Fruit fly (Drosophila melanogaster) whole organism, embryonic: ENCODE results near the gene stumps.

ENCODE experiments used
- B-H2 ChIP-seq: fragments of 200-800 bp; sonication (Bioruptor generic); optimal IDR thresholded peaks from 2 replicates; lab custom pipeline; 2018; ENCODE audit warnings: missing biosample characterization, mild to moderate bottlenecking, missing genetic modification characterization
- Bdp1 ChIP-seq: fragments of 200-800 bp; sonication (Bioruptor generic); optimal IDR thresholded peaks from 3 replicates; lab custom pipeline; 2016; ENCODE audit warnings: missing biosample characterization, missing genetic modification characterization
- BtbVII ChIP-seq: fragments of 200-800 bp; sonication (Bioruptor generic); optimal IDR thresholded peaks from 3 replicates; lab custom pipeline; 2017; ENCODE audit warnings: missing biosample characterization, mild to moderate bottlenecking, missing genetic modification characterization
- CG10147 ChIP-seq: fragments of 200-800 bp; sonication (Bioruptor generic); optimal IDR thresholded peaks from 2 replicates; lab custom pipeline; 2019; ENCODE audit warnings: missing biosample characterization, mild to moderate bottlenecking, missing genetic modification characterization, moderate library complexity
- CG10267 ChIP-seq: fragments of 200-800 bp; sonication (Bioruptor generic); optimal IDR thresholded peaks from 2 replicates; lab custom pipeline; 2018; ENCODE audit warnings: missing biosample characterization, mild to moderate bottlenecking, missing genetic modification characterization, moderate library complexity
- CG11696 ChIP-seq: fragments of 200-800 bp; sonication (Bioruptor generic); IDR thresholded peaks from 2 replicates; pipeline ENCODE4 v1.3.6; 2022; ENCODE audit warnings: missing biosample characterization, missing genetic modification characterization
- CG12744 ChIP-seq: fragments of 200-800 bp; sonication (Bioruptor generic); optimal IDR thresholded peaks from 2 replicates; lab custom pipeline; 2016; ENCODE audit warnings: missing biosample characterization, missing genetic modification characterization
- CG1602 ChIP-seq: fragments of 200-800 bp; sonication (Bioruptor generic); optimal IDR thresholded peaks from 3 replicates; lab custom pipeline; 2016; ENCODE audit warnings: missing biosample characterization, missing genetic modification characterization
- CG16815 ChIP-seq: fragments of 200-800 bp; sonication (Bioruptor generic); optimal IDR thresholded peaks from 3 replicates; lab custom pipeline; 2017; ENCODE audit warnings: missing biosample characterization, mild to moderate bottlenecking, missing genetic modification characterization
- CG17359 ChIP-seq: fragments of 200-800 bp; sonication (Bioruptor generic); optimal IDR thresholded peaks from 3 replicates; lab custom pipeline; 2018; ENCODE audit warnings: missing biosample characterization, mild to moderate bottlenecking, missing genetic modification characterization, moderate library complexity
- CG1792 ChIP-seq: fragments of 200-800 bp; sonication (Bioruptor generic); optimal IDR thresholded peaks from 2 replicates; lab custom pipeline; 2016; ENCODE audit warnings: missing biosample characterization, missing genetic modification characterization
- CG18011 ChIP-seq: fragments of 200-800 bp; sonication (Bioruptor generic); optimal IDR thresholded peaks from 2 replicates; lab custom pipeline; 2017; ENCODE audit warnings: missing biosample characterization, missing genetic modification characterization, mild to moderate bottlenecking, moderate library complexity, missing genotype
- CG18262 ChIP-seq: fragments of 200-800 bp; optimal IDR thresholded peaks from 3 replicates; lab custom pipeline; 2019; ENCODE audit warnings: missing biosample characterization, mild to moderate bottlenecking, missing genetic modification characterization, moderate library complexity
- CG2116 ChIP-seq: fragments of 200-800 bp; sonication (Bioruptor generic); optimal IDR thresholded peaks from 3 replicates; lab custom pipeline; 2018; ENCODE audit warnings: missing biosample characterization, mild to moderate bottlenecking, missing genetic modification characterization
- CG2120 ChIP-seq: fragments of 200-800 bp; sonication (Bioruptor generic); optimal IDR thresholded peaks from 3 replicates; lab custom pipeline; 2016; ENCODE audit warnings: missing biosample characterization, missing genetic modification characterization
- CG2712 ChIP-seq: fragments of 200-800 bp; optimal IDR thresholded peaks from 3 replicates; lab custom pipeline; 2019; ENCODE audit warnings: missing biosample characterization, mild to moderate bottlenecking, missing genetic modification characterization, moderate library complexity
- CG3995 ChIP-seq: fragments of 200-800 bp; sonication (Bioruptor generic); optimal IDR thresholded peaks from 3 replicates; lab custom pipeline; 2016; ENCODE audit warnings: missing biosample characterization, missing genetic modification characterization
- CG6689 ChIP-seq: fragments of 200-800 bp; sonication (Bioruptor generic); IDR thresholded peaks from 2 replicates; pipeline ENCODE4 v1.3.6; 2022; ENCODE audit warnings: missing biosample characterization, missing genetic modification characterization
- CG7786 ChIP-seq: fragments of 200-800 bp; sonication (Bioruptor generic); optimal IDR thresholded peaks from 2 replicates; lab custom pipeline; 2016; ENCODE audit warnings: missing biosample characterization, missing genetic modification characterization
- CG8924 ChIP-seq: fragments of 200-800 bp; optimal IDR thresholded peaks from 3 replicates; lab custom pipeline; 2019; ENCODE audit warnings: missing biosample characterization, mild to moderate bottlenecking, missing genetic modification characterization, moderate library complexity
- CG9727 ChIP-seq: fragments of 200-800 bp; sonication (Bioruptor generic); optimal IDR thresholded peaks from 3 replicates; lab custom pipeline; 2017; ENCODE audit warnings: missing biosample characterization, mild to moderate bottlenecking, missing genetic modification characterization
- Dip3 ChIP-seq: fragments of 200-800 bp; sonication (Bioruptor generic); optimal IDR thresholded peaks from 3 replicates; lab custom pipeline; 2016; ENCODE audit warnings: missing biosample characterization, missing genetic modification characterization
- Dref ChIP-seq: fragments of 200-800 bp; sonication (Bioruptor generic); IDR thresholded peaks from 2 replicates; pipeline ENCODE4 v1.3.6; 2022; ENCODE audit warnings: missing biosample characterization, missing genetic modification characterization
- Ets65A ChIP-seq: fragments of 200-800 bp; sonication (Bioruptor generic); peaks from one replicate; lab custom pipeline; 2016; ENCODE audit warnings: missing biosample characterization, missing genetic modification characterization
- HLH54F ChIP-seq: fragments of 200-800 bp; sonication (Bioruptor generic); optimal IDR thresholded peaks from 3 replicates; lab custom pipeline; 2016; ENCODE audit warnings: missing biosample characterization, missing genetic modification characterization
- Hmx ChIP-seq: fragments of 200-800 bp; sonication (Bioruptor generic); optimal IDR thresholded peaks from 2 replicates; lab custom pipeline; 2016; ENCODE audit warnings: missing biosample characterization, missing genetic modification characterization
- Hr3 ChIP-seq: fragments of 200-800 bp; sonication (Bioruptor generic); optimal IDR thresholded peaks from 3 replicates; lab custom pipeline; 2016; ENCODE audit warnings: missing biosample characterization, missing genetic modification characterization
- PHDP ChIP-seq: fragments of 200-800 bp; sonication (Bioruptor generic); optimal IDR thresholded peaks from 3 replicates; lab custom pipeline; 2018; ENCODE audit warnings: missing biosample characterization, mild to moderate bottlenecking, missing genetic modification characterization, moderate library complexity
- Ptx1 ChIP-seq: fragments of 200-800 bp; sonication (Bioruptor generic); IDR thresholded peaks from 2 replicates; pipeline ENCODE4 v1.3.6; 2022; ENCODE audit warnings: missing biosample characterization, missing genetic modification characterization
- Ssrp ChIP-seq: fragments of 200-800 bp; sonication (Bioruptor generic); optimal IDR thresholded peaks from 2 replicates; lab custom pipeline; 2018; ENCODE audit warnings: missing biosample characterization, mild to moderate bottlenecking, missing genetic modification characterization, moderate library complexity
- bcd ChIP-seq: fragments of 200-800 bp; sonication (Bioruptor generic); optimal IDR thresholded peaks from 2 replicates; lab custom pipeline; 2017; ENCODE audit warnings: missing biosample characterization, mild to moderate bottlenecking, missing genetic modification characterization
- bsh ChIP-seq, 2 experiments: fragments of 200-800 bp; sonication (Bioruptor generic); optimal IDR thresholded peaks; 2 replicates each; lab custom pipeline; 2017 to 2018; ENCODE audit warnings: mild to moderate bottlenecking in 2 of 2, missing biosample characterization in 2 of 2, missing genetic modification characterization in 2 of 2, moderate library complexity in 1 of 2
- cas ChIP-seq: fragments of 200-800 bp; sonication (Bioruptor generic); IDR thresholded peaks from 2 replicates; pipeline ENCODE4 v1.3.6; 2022; ENCODE audit warnings: missing biosample characterization, missing genetic modification characterization
- cg ChIP-seq: fragments of 200-800 bp; sonication (Bioruptor generic); optimal IDR thresholded peaks from 3 replicates; lab custom pipeline; 2019; ENCODE audit warnings: missing biosample characterization, mild to moderate bottlenecking, missing genetic modification characterization, moderate library complexity
- chinmo ChIP-seq: fragments of 200-800 bp; sonication (Bioruptor generic); IDR thresholded peaks from 4 replicates; pipeline ENCODE4 v1.3.6; 2022; ENCODE audit warnings: missing biosample characterization, missing genetic modification characterization; ENCODE audit not compliant: partially characterized antibody
- dmrt11E ChIP-seq: fragments of 200-800 bp; sonication (Bioruptor generic); optimal IDR thresholded peaks from 3 replicates; lab custom pipeline; 2018; ENCODE audit warnings: missing biosample characterization, mild to moderate bottlenecking, missing genetic modification characterization, moderate library complexity
- dpn ChIP-seq, 2 experiments: fragments of 200-800 bp; sonication (Bioruptor generic); optimal IDR thresholded peaks; 3 replicates each; lab custom pipeline; 2016; ENCODE audit warnings: missing biosample characterization in 2 of 2, missing genetic modification characterization in 2 of 2
- ham ChIP-seq: fragments of 200-800 bp; sonication (Bioruptor generic); IDR thresholded peaks from 2 replicates; pipeline ENCODE4 v1.3.6; 2022; ENCODE audit warnings: missing biosample characterization, missing genetic modification characterization
- hkb ChIP-seq, 2 experiments: fragments of 200-800 bp in 1 of 2; fragments of >200 bp in 1 of 2; sonication (Bioruptor generic) in 1 of 2; IDR thresholded peaks in 1 of 2; optimal IDR thresholded peaks in 1 of 2; 2 replicates each; pipeline versions ENCODE4 v1.3.6 to Lab custom; 2017 to 2022; ENCODE audit warnings: missing biosample characterization in 1 of 2, missing genetic modification characterization in 1 of 2
- lilli ChIP-seq: fragments of 200-800 bp; sonication (Bioruptor generic); optimal IDR thresholded peaks from 3 replicates; lab custom pipeline; 2016; ENCODE audit warnings: missing biosample characterization, missing genetic modification characterization
- lov ChIP-seq, 2 experiments: fragments of 200-800 bp in 1 of 2; fragments of >200 bp in 1 of 2; sonication (Bioruptor generic) in 1 of 2; IDR thresholded peaks in 1 of 2; optimal IDR thresholded peaks in 1 of 2; 2 replicates in 1 of 2; 3 replicates in 1 of 2; pipeline versions ENCODE4 v1.3.6 to Lab custom; 2017 to 2022; ENCODE audit warnings: missing biosample characterization in 1 of 2, missing genetic modification characterization in 1 of 2
- phol ChIP-seq: fragments of 200-800 bp; sonication (Bioruptor generic); optimal IDR thresholded peaks from 3 replicates; lab custom pipeline; 2018; ENCODE audit warnings: missing biosample characterization, mild to moderate bottlenecking, missing genetic modification characterization, moderate library complexity
- pzg ChIP-seq: fragments of 200-800 bp; sonication (Bioruptor generic); optimal IDR thresholded peaks from 3 replicates; lab custom pipeline; 2018; ENCODE audit warnings: missing biosample characterization, mild to moderate bottlenecking, missing genetic modification characterization, moderate library complexity
- sob ChIP-seq: fragments of 200-800 bp; sonication (Bioruptor generic); IDR thresholded peaks from 2 replicates; pipeline ENCODE4 v1.3.6; 2022; ENCODE audit warnings: missing biosample characterization, missing genetic modification characterization
- trem ChIP-seq: fragments of 200-800 bp; optimal IDR thresholded peaks from 3 replicates; lab custom pipeline; 2019; ENCODE audit warnings: missing biosample characterization, mild to moderate bottlenecking, missing genetic modification characterization, moderate library complexity
- tx ChIP-seq: fragments of 200-800 bp; sonication (Bioruptor generic); optimal IDR thresholded peaks from 2 replicates; lab custom pipeline; 2016; ENCODE audit warnings: missing biosample characterization, missing genetic modification characterization
- vnd ChIP-seq: fragments of 200-800 bp; sonication (Bioruptor generic); IDR thresholded peaks from 3 replicates; pipeline ENCODE4 v1.3.6; 2022; ENCODE audit warnings: missing biosample characterization, missing genetic modification characterization; ENCODE audit not compliant: partially characterized antibody

stumps gene

DNA sequence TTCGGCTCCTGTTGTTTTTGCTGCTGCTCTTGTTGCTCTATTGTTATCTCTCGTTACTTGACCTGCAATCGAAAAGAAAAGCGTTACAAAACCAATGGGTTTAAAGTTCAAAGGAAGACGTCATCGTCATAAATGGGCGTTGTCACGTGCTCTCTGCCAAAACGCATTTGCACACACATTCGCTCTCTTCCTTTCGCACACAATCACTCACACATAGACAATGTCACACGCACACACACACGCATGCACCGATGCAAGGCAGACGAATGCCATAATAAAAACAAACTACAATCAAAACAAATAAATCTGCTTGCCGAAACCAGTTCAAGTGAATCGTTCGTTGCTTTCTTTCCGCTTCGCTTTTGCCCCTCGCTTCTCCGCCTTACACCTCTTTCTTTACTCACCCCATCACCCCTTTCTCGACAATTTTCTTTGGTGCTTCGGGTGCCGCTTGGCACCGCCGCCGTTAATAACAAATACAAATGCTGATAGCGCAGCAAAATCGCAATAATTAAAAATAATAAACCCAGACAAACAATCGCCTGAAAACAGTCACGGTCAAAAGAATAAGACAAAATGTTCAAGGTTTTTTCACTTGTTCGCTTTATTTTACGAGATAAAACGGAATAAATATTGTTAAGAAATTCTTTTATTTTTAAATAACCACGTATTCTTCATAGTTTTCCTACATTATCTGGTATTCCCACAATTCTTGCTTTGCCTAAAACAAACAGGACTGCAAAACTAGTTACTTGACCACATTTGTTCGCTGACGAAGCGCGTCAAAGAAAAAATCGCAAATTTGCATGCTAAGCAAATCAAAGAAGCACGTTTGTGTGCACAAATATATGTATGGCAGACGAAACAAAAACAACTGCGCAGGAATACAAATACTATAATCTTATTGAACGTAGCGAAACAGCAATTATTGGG is 72.6 kb downstream of the stumps start (continued):
- TF ChIP-seq CG1792 (peak; percentile 18), Dip3 (peak; percentile 2), PHDP (tag; lab: Kevin White, UChicago) (no peak), B-H2 (GFP tag; lab: Kevin White, UChicago) (no peak), CG17359 (peak; percentile 24), CG18011 (GFP tag; lab: Kevin White, UChicago) (peak; percentile 35), CG18262 (tag; lab: Kevin White, UChicago) (peak; percentile 43), Ets65A (GFP tag; lab: Kevin White, UChicago) (peak; percentile 83), Dref (GFP tag; lab: Robert Waterston, UW) (no peak), cg (GFP tag; lab: Kevin White, UChicago) (peak; percentile 72), CG10267 (tag; lab: Kevin White, UChicago) (peak; percentile 4), CG10147 (GFP tag; lab: Kevin White, UChicago) (peak; percentile 10), chinmo (GFP tag; lab: Robert Waterston, UW) (0 out of 4 replicates have a peak, but pooled peaks have one; percentile 9), CG12744 (GFP tag; lab: Kevin White, UChicago) (no peak), Ssrp (tag; lab: Kevin White, UChicago) (peak; percentile 22), CG7786 (GFP tag; lab: Kevin White, UChicago) (peak; percentile 31), CG6689 (GFP tag; lab: Robert Waterston, UW) (no peak), lilli (GFP tag; lab: Kevin White, UChicago) (peak; percentile 49), pzg (no peak), bcd (GFP tag; lab: Kevin White, UChicago) (peak; percentile 19), CG2712 (tag; lab: Kevin White, UChicago) (peak; percentile 16), bsh (GFP tag; optimal IDR thresholded peaks at IDR 0.05; lab: Kevin White, UChicago) (peak in 1 of 2 experiments; percentile 60), CG11696 (peak; percentile 71; the same call in 1 of the 2 replicates), CG3995 (GFP tag; lab: Kevin White, UChicago) (peak; percentile 9), CG16815 (GFP tag; lab: Kevin White, UChicago) (peak; percentile 5), hkb (optimal IDR thresholded peaks at IDR 0.05; lab: Kevin White, UChicago) (no peak), hkb (GFP tag; IDR thresholded peaks at IDR 0.05; lab: Robert Waterston, UW) (no peak), CG2120 (GFP tag; lab: Kevin White, UChicago) (peak; percentile 51), vnd (GFP tag; lab: Robert Waterston, UW) (no peak), CG1602 (no peak), CG2116 (peak; percentile 3), BtbVII (GFP tag; lab: Kevin White, UChicago) (peak; percentile 36), Ptx1 (GFP tag; lab: Robert Waterston, UW) (no peak), CG8924 (tag; lab: Kevin White, UChicago) (peak; percentile 29), CG9727 (peak; percentile 58), HLH54F (GFP tag; lab: Kevin White, UChicago) (peak; percentile 17), tx (GFP tag; lab: Kevin White, UChicago) (no peak), lov (optimal IDR thresholded peaks at IDR 0.05; lab: Kevin White, UChicago) (no peak), lov (GFP tag; IDR thresholded peaks at IDR 0.05; lab: Robert Waterston, UW) (no peak), Bdp1 (no peak), sob (no peak), phol (tag; lab: Kevin White, UChicago) (peak; percentile 34), Hmx (GFP tag; lab: Kevin White, UChicago) (peak; percentile 51), ham (GFP tag; lab: Robert Waterston, UW) (no peak), cas (GFP tag; lab: Robert Waterston, UW) (no peak), dpn (GFP tag; optimal IDR thresholded peaks at IDR 0.05; lab: Kevin White, UChicago) (peak in 1 of 2 experiments; percentile 21), dmrt11E (tag; lab: Kevin White, UChicago) (peak; percentile 11), trem (no peak), Hr3 (no peak)
